Fruit fly (Drosophila melanogaster) whole organism, embryonic: ENCODE results near the gene Pde9.

Experiments
- Antp ChIP-seq: fragments of 200-800 bp; sonication (Bioruptor generic); optimal IDR thresholded peaks from 3 replicates; lab custom pipeline; 2016; ENCODE audit warnings: missing biosample characterization, missing genetic modification characterization
- Atf6 ChIP-seq: fragments of 200-800 bp; sonication (Bioruptor generic); IDR thresholded peaks from 2 replicates; pipeline ENCODE4 v1.3.6; 2022; ENCODE audit warnings: missing biosample characterization, missing genetic modification characterization
- B-H2 ChIP-seq: fragments of 200-800 bp; sonication (Bioruptor generic); optimal IDR thresholded peaks from 2 replicates; lab custom pipeline; 2018; ENCODE audit warnings: missing biosample characterization, mild to moderate bottlenecking, missing genetic modification characterization
- Bdp1 ChIP-seq: fragments of 200-800 bp; sonication (Bioruptor generic); optimal IDR thresholded peaks from 3 replicates; lab custom pipeline; 2016; ENCODE audit warnings: missing biosample characterization, missing genetic modification characterization
- CG11093 ChIP-seq: fragments of 200-800 bp; sonication (Bioruptor generic); IDR thresholded peaks from 3 replicates; pipeline ENCODE4 v1.3.6; 2022; ENCODE audit warnings: missing biosample characterization, missing genetic modification characterization
- CG12104 ChIP-seq: fragments of 200-800 bp; sonication (Bioruptor generic); optimal IDR thresholded peaks from 3 replicates; lab custom pipeline; 2016; ENCODE audit warnings: missing biosample characterization, missing genetic modification characterization
- CG17802 ChIP-seq: fragments of 200-800 bp; sonication (Bioruptor generic); optimal IDR thresholded peaks from 2 replicates; lab custom pipeline; 2018; ENCODE audit warnings: missing biosample characterization, mild to moderate bottlenecking, missing genetic modification characterization, moderate library complexity
- CG18011 ChIP-seq: fragments of 200-800 bp; sonication (Bioruptor generic); optimal IDR thresholded peaks from 2 replicates; lab custom pipeline; 2017; ENCODE audit warnings: missing biosample characterization, missing genetic modification characterization, mild to moderate bottlenecking, moderate library complexity, missing genotype
- CG3163 ChIP-seq: fragments of 200-800 bp; sonication (Bioruptor generic); optimal IDR thresholded peaks from 3 replicates; lab custom pipeline; 2016; ENCODE audit warnings: missing biosample characterization, missing genetic modification characterization
- CG3281 ChIP-seq: fragments of 200-800 bp; sonication (Bioruptor generic); optimal IDR thresholded peaks from 3 replicates; lab custom pipeline; 2017; ENCODE audit warnings: missing biosample characterization, mild to moderate bottlenecking, missing genetic modification characterization
- CG8388 ChIP-seq: fragments of 200-800 bp; sonication (Bioruptor generic); optimal IDR thresholded peaks from 2 replicates; lab custom pipeline; 2019; ENCODE audit warnings: missing biosample characterization, mild to moderate bottlenecking, missing genetic modification characterization, moderate library complexity
- CG8478 ChIP-seq: fragments of >200 bp; optimal IDR thresholded peaks from 2 replicates; lab custom pipeline; 2018
- Dfd ChIP-seq, 2 experiments: fragments of >200 bp; optimal IDR thresholded peaks; 2 replicates each; lab custom pipeline; 2017; ENCODE audit warnings: missing biosample characterization in 2 of 2, missing genetic modification characterization in 2 of 2
- Ets65A ChIP-seq: fragments of 200-800 bp; sonication (Bioruptor generic); peaks from one replicate; lab custom pipeline; 2016; ENCODE audit warnings: missing biosample characterization, missing genetic modification characterization
- H2.0 ChIP-seq: fragments of 200-800 bp; sonication (Bioruptor generic); IDR thresholded peaks from 2 replicates; pipeline ENCODE4 v1.3.6; 2022; ENCODE audit warnings: missing biosample characterization, missing genetic modification characterization
- HLH4C ChIP-seq: fragments of 200-800 bp; sonication (Bioruptor generic); IDR thresholded peaks from 3 replicates; pipeline ENCODE4 v1.3.6; 2022; ENCODE audit warnings: missing biosample characterization, missing genetic modification characterization; ENCODE audit not compliant: partially characterized antibody
- HLH54F ChIP-seq: fragments of 200-800 bp; sonication (Bioruptor generic); optimal IDR thresholded peaks from 3 replicates; lab custom pipeline; 2016; ENCODE audit warnings: missing biosample characterization, missing genetic modification characterization
- Hmx ChIP-seq: fragments of 200-800 bp; sonication (Bioruptor generic); optimal IDR thresholded peaks from 2 replicates; lab custom pipeline; 2016; ENCODE audit warnings: missing biosample characterization, missing genetic modification characterization
- MTF-1 ChIP-seq: fragments of 200-800 bp; sonication (Bioruptor generic); optimal IDR thresholded peaks from 2 replicates; lab custom pipeline; 2018; ENCODE audit warnings: missing biosample characterization, mild to moderate bottlenecking, missing genetic modification characterization, borderline replicate concordance
- NC2α ChIP-seq: fragments of 200-800 bp; sonication (Bioruptor generic); optimal IDR thresholded peaks from 2 replicates; lab custom pipeline; 2016; ENCODE audit warnings: missing biosample characterization, missing genetic modification characterization
- PHDP ChIP-seq: fragments of 200-800 bp; sonication (Bioruptor generic); optimal IDR thresholded peaks from 3 replicates; lab custom pipeline; 2018; ENCODE audit warnings: missing biosample characterization, mild to moderate bottlenecking, missing genetic modification characterization, moderate library complexity
- Rfx ChIP-seq: fragments of 200-800 bp; sonication (Bioruptor generic); IDR thresholded peaks from 2 replicates; pipeline ENCODE4 v1.3.6; 2022; ENCODE audit warnings: missing biosample characterization, missing genetic modification characterization
- Ssrp ChIP-seq: fragments of 200-800 bp; sonication (Bioruptor generic); optimal IDR thresholded peaks from 2 replicates; lab custom pipeline; 2018; ENCODE audit warnings: missing biosample characterization, mild to moderate bottlenecking, missing genetic modification characterization, moderate library complexity
- YL-1 ChIP-seq: fragments of 200-800 bp; sonication (Bioruptor generic); optimal IDR thresholded peaks from 3 replicates; lab custom pipeline; 2017; ENCODE audit warnings: missing biosample characterization, mild to moderate bottlenecking, missing genetic modification characterization
- ac ChIP-seq: fragments of 200-800 bp; sonication (Bioruptor generic); optimal IDR thresholded peaks from 3 replicates; lab custom pipeline; 2017; ENCODE audit warnings: missing biosample characterization, mild to moderate bottlenecking, missing genetic modification characterization
- ara ChIP-seq: fragments of 200-800 bp; sonication (Bioruptor generic); IDR thresholded peaks from 2 replicates; pipeline ENCODE4 v1.3.6; 2022; ENCODE audit warnings: missing biosample characterization, missing genetic modification characterization
- bowl ChIP-seq: fragments of 200-800 bp; sonication (Bioruptor generic); IDR thresholded peaks from 2 replicates; pipeline ENCODE4 v1.3.6; 2022; ENCODE audit warnings: missing biosample characterization, missing genetic modification characterization
- cg ChIP-seq: fragments of 200-800 bp; sonication (Bioruptor generic); optimal IDR thresholded peaks from 3 replicates; lab custom pipeline; 2019; ENCODE audit warnings: missing biosample characterization, mild to moderate bottlenecking, missing genetic modification characterization, moderate library complexity
- emc ChIP-seq: fragments of 200-800 bp; sonication (Bioruptor generic); optimal IDR thresholded peaks from 2 replicates; lab custom pipeline; 2016; ENCODE audit warnings: missing biosample characterization, missing genetic modification characterization
- ems ChIP-seq: fragments of 200-800 bp; sonication (Bioruptor generic); optimal IDR thresholded peaks from 3 replicates; lab custom pipeline; 2016; ENCODE audit warnings: missing biosample characterization, missing genetic modification characterization
- eve ChIP-seq, 2 experiments: fragments of >200 bp; optimal IDR thresholded peaks; 2 replicates each; lab custom pipeline; 2017; ENCODE audit warnings: missing biosample characterization in 2 of 2, missing genetic modification characterization in 2 of 2
- hbn ChIP-seq: fragments of 200-800 bp; sonication (Bioruptor generic); IDR thresholded peaks from 2 replicates; pipeline ENCODE4 v1.3.6; 2022; ENCODE audit warnings: missing biosample characterization, missing genetic modification characterization; ENCODE audit not compliant: partially characterized antibody
- her ChIP-seq: fragments of 200-800 bp; sonication (Bioruptor generic); optimal IDR thresholded peaks from 2 replicates; lab custom pipeline; 2016; ENCODE audit warnings: missing biosample characterization, missing genetic modification characterization
- ind ChIP-seq: fragments of 200-800 bp; sonication (Bioruptor generic); optimal IDR thresholded peaks from 3 replicates; lab custom pipeline; 2016; ENCODE audit warnings: missing biosample characterization, missing genetic modification characterization
- jigr1 ChIP-seq: fragments of 200-800 bp; sonication (Bioruptor generic); IDR thresholded peaks from 3 replicates; pipeline ENCODE4 v1.3.6; 2022; ENCODE audit warnings: missing biosample characterization, missing genetic modification characterization
- jumu ChIP-seq: fragments of 200-800 bp; sonication (Bioruptor generic); optimal IDR thresholded peaks from 3 replicates; lab custom pipeline; 2016; ENCODE audit warnings: missing biosample characterization, missing genetic modification characterization
- klu ChIP-seq: fragments of 200-800 bp; sonication (Bioruptor generic); IDR thresholded peaks from 2 replicates; pipeline ENCODE4 v1.3.6; 2022; ENCODE audit warnings: missing biosample characterization, missing genetic modification characterization
- luna ChIP-seq: fragments of 200-800 bp; sonication (Bioruptor generic); optimal IDR thresholded peaks from 2 replicates; lab custom pipeline; 2016; ENCODE audit warnings: missing biosample characterization, missing genetic modification characterization
- mam ChIP-seq: fragments of 200-800 bp; sonication (Bioruptor generic); optimal IDR thresholded peaks from 3 replicates; lab custom pipeline; 2016; ENCODE audit warnings: missing biosample characterization, missing genetic modification characterization
- mirr ChIP-seq: fragments of 200-800 bp; sonication (Bioruptor generic); optimal IDR thresholded peaks from 3 replicates; lab custom pipeline; 2018; ENCODE audit warnings: missing biosample characterization, mild to moderate bottlenecking, missing genetic modification characterization
- nerfin-2 ChIP-seq: fragments of 200-800 bp; sonication (Bioruptor generic); IDR thresholded peaks from 2 replicates; pipeline ENCODE4 v1.3.6; 2022; ENCODE audit warnings: missing biosample characterization, missing genetic modification characterization; ENCODE audit not compliant: partially characterized antibody
- nmo ChIP-seq: fragments of 200-800 bp; sonication (Bioruptor generic); optimal IDR thresholded peaks from 2 replicates; lab custom pipeline; 2018; ENCODE audit warnings: missing biosample characterization, mild to moderate bottlenecking, missing genetic modification characterization, moderate library complexity
- pum ChIP-seq: fragments of 200-800 bp; sonication (Bioruptor generic); optimal IDR thresholded peaks from 2 replicates; lab custom pipeline; 2016; ENCODE audit warnings: missing biosample characterization, missing genetic modification characterization
- scrt ChIP-seq: fragments of 200-800 bp; sonication (Bioruptor generic); optimal IDR thresholded peaks from 2 replicates; lab custom pipeline; 2018; ENCODE audit warnings: missing biosample characterization, mild to moderate bottlenecking, missing genetic modification characterization, moderate library complexity
- sens-2 ChIP-seq: fragments of 200-800 bp; sonication (Bioruptor generic); IDR thresholded peaks from 2 replicates; pipeline ENCODE4 v1.3.6; 2022; ENCODE audit warnings: missing biosample characterization, missing genetic modification characterization
- shn ChIP-seq: fragments of 200-800 bp; sonication (Bioruptor generic); optimal IDR thresholded peaks from 3 replicates; lab custom pipeline; 2016; ENCODE audit warnings: missing biosample characterization, missing genetic modification characterization
- tin ChIP-seq: fragments of 200-800 bp; sonication (Bioruptor generic); optimal IDR thresholded peaks from 3 replicates; lab custom pipeline; 2016; ENCODE audit warnings: missing biosample characterization, missing genetic modification characterization
- trh ChIP-seq: fragments of 200-800 bp; sonication (Bioruptor generic); optimal IDR thresholded peaks from 2 replicates; lab custom pipeline; 2016; ENCODE audit warnings: missing biosample characterization, missing genetic modification characterization
- wor ChIP-seq: fragments of 200-800 bp; sonication (Bioruptor generic); IDR thresholded peaks from 2 replicates; pipeline ENCODE4 v1.3.6; 2022; ENCODE audit warnings: missing biosample characterization, missing genetic modification characterization
- zen2 ChIP-seq: fragments of 200-800 bp; sonication (Bioruptor generic); IDR thresholded peaks from 3 replicates; pipeline ENCODE4 v1.3.6; 2022; ENCODE audit warnings: missing biosample characterization, missing genetic modification characterization; ENCODE audit not compliant: partially characterized antibody

Pde9 gene

DNA sequence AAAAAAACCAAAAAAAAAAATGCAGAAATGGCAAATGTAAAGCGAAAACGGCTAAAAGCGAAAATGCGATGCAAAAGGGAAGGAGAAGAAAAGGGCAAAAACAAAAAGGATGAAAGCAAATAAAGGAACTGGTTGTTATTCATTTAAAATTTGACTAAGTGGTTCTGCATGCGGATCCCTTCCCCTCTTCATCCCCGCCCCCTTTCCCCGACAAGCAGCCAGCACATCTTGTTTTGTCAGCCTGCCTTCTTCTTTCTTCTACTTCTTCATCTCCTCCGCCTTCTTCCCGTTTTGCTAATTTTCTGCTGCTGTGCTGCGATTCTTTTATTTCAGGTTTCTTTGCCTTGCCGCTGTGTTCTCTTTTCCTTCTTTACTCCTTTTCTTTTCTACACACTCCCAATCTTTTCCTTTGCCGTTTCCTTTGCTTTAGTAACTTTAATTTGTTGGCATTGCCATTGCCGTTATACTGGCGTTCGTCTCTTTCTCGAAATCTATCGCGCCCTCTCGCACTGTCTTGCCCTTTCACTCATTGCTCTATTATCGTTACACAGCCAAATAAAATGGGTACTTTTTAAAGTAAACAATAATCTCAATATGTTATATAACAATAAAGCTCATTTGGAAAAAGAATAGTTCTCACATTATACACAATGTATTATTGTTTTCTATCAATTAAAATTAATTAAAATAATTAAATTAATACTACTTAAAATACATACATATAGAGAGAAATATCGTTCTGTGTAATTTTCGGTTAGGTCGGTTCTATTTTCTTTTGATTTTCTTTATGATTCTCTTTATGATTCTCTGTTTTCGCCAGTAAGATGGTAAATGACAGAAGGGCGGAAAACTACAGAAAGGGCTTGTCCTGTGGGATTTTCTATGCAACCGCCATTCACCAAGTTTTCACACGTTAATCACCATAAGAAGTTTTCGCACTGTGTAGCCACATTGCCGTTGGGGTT lies 149.1 kb downstream of the Pde9 start (continued):
- TF ChIP-seq CG11093 (GFP tag; lab: Robert Waterston, UW) (no peak), Ets65A (peak; percentile 39), HLH54F (no peak), cg (GFP tag; lab: Kevin White, UChicago) (no peak), CG8478 (lab: Kevin White, UChicago) (no peak), scrt (GFP tag; lab: Kevin White, UChicago) (peak; percentile 4), PHDP (tag; lab: Kevin White, UChicago) (peak; percentile 68), Atf6 (GFP tag; lab: Robert Waterston, UW) (no peak), mirr (GFP tag; lab: Kevin White, UChicago) (no peak), Bdp1 (GFP tag; lab: Kevin White, UChicago) (no peak), Antp (GFP tag; lab: Kevin White, UChicago) (no peak), nerfin-2 (GFP tag; lab: Robert Waterston, UW) (no peak), hbn (GFP tag; lab: Robert Waterston, UW) (no peak), sens-2 (GFP tag; lab: Robert Waterston, UW) (no peak), wor (GFP tag; lab: Robert Waterston, UW) (no peak), Ssrp (tag; lab: Kevin White, UChicago) (peak; percentile 62), YL-1 (no peak), ind (GFP tag; lab: Kevin White, UChicago) (peak; percentile 33), B-H2 (no peak), trh (no peak), MTF-1 (no peak), NC2α (GFP tag; lab: Kevin White, UChicago) (no peak), her (no peak), CG18011 (GFP tag; lab: Kevin White, UChicago) (no peak), jigr1 (GFP tag; lab: Robert Waterston, UW) (no peak), tin (GFP tag; lab: Kevin White, UChicago) (peak; percentile 36), Hmx (GFP tag; lab: Kevin White, UChicago) (no peak), CG3281 (GFP tag; lab: Kevin White, UChicago) (peak; percentile 17), H2.0 (GFP tag; lab: Robert Waterston, UW) (no peak), Dfd (GFP tag; optimal IDR thresholded peaks at IDR 0.05; lab: Kevin White, UChicago) (no peak), luna (GFP tag; lab: Kevin White, UChicago) (no peak), ac (GFP tag; lab: Kevin White, UChicago) (no peak), ara (GFP tag; lab: Robert Waterston, UW) (no peak), bowl (no peak), CG17802 (tag; lab: Kevin White, UChicago) (no peak), klu (GFP tag; lab: Robert Waterston, UW) (no peak; the same call in 1 of the 2 replicates), emc (GFP tag; lab: Kevin White, UChicago) (no peak), Rfx (no peak), CG8388 (GFP tag; lab: Kevin White, UChicago) (peak; percentile 74), HLH4C (no peak), mam (GFP tag; lab: Kevin White, UChicago) (no peak), CG12104 (GFP tag; lab: Kevin White, UChicago) (peak; percentile 43), shn (GFP tag; lab: Kevin White, UChicago) (no peak), jumu (GFP tag; lab: Kevin White, UChicago) (no peak), zen2 (GFP tag; lab: Robert Waterston, UW) (no peak), CG3163 (GFP tag; lab: Kevin White, UChicago) (no peak), ems (no peak), nmo (GFP tag; lab: Kevin White, UChicago) (peak; percentile 86), pum (GFP tag; lab: Kevin White, UChicago) (no peak), eve (GFP tag; optimal IDR thresholded peaks at IDR 0.05; lab: Kevin White, UChicago) (no peak)
